Fruit fly (Drosophila melanogaster) Kc167 (cell line): ENCODE results near the gene Grd.

Source experiments
- Myc ChIP-seq: fragments of >200 bp; optimal IDR thresholded peaks from 2 replicates; lab custom pipeline; 2017; ENCODE audit warnings: missing external identifiers
- Sin3A ChIP-seq: fragments of >200 bp; optimal IDR thresholded peaks from 2 replicates; lab custom pipeline; 2018; ENCODE audit warnings: missing external identifiers
- insv ChIP-seq: fragments of >200 bp; optimal IDR thresholded peaks from 3 replicates; lab custom pipeline; 2018; ENCODE audit warnings: missing external identifiers

DNA sequence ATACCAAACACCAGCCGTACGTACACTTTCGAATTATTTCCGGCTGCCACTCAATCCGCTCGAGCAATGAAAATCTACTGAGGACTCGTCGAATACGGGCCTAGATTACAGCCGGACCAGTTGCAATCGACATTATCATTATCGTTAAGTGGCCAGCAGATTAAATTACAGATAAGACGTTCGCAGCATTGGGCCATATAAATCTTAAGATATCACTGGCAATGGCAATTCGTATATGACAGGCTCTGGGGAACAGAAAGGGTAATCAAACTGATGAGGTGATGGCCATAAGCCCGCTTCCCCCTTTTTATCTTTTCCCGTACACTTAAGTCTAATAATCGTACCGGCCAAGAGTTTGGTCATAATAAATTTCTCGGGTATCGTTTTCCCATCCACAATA, 9.1 kb upstream of the Grd start, which contains the start of gene Cln3:
- TF ChIP-seq insv (lab: Kevin White, UChicago) (no peak), Sin3A (lab: Kevin White, UChicago) (no peak), Myc (no peak)
